Fruit fly (Drosophila melanogaster) whole organism, prepupa: ENCODE results near the gene RhoGEF64C.

ENCODE experiments used
- CG10669 ChIP-seq: fragments of 200-800 bp; sonication (Bioruptor generic); optimal IDR thresholded peaks from 3 replicates; lab custom pipeline; 2018; ENCODE audit warnings: missing biosample characterization, mild to moderate bottlenecking, missing genetic modification characterization, moderate library complexity
- CG11294 ChIP-seq: fragments of 200-800 bp; sonication (Bioruptor generic); IDR thresholded peaks from 2 replicates; pipeline ENCODE4 v1.3.6; 2022; ENCODE audit warnings: missing biosample characterization, missing genetic modification characterization
- CG11762 ChIP-seq: fragments of 200-800 bp; sonication (Bioruptor generic); optimal IDR thresholded peaks from 3 replicates; lab custom pipeline; 2016; ENCODE audit warnings: missing biosample characterization, missing genetic modification characterization; ENCODE audit not compliant: insufficient read depth
- CG11902 ChIP-seq: fragments of 200-800 bp; sonication (Bioruptor generic); optimal IDR thresholded peaks from 3 replicates; lab custom pipeline; 2016; ENCODE audit warnings: missing biosample characterization, missing genetic modification characterization
- CG15336 ChIP-seq: fragments of 200-800 bp; sonication (Bioruptor generic); IDR thresholded peaks from 2 replicates; pipeline ENCODE4 v1.3.6; 2022; ENCODE audit warnings: missing biosample characterization, missing genetic modification characterization
- CG1621 ChIP-seq: fragments of 200-800 bp; sonication (Bioruptor generic); optimal IDR thresholded peaks from 3 replicates; lab custom pipeline; 2018; ENCODE audit warnings: missing biosample characterization, mild to moderate bottlenecking, missing genetic modification characterization
- CG16779 ChIP-seq: fragments of 200-800 bp; sonication (Bioruptor generic); optimal IDR thresholded peaks from 3 replicates; lab custom pipeline; 2017; ENCODE audit warnings: missing biosample characterization, mild to moderate bottlenecking, missing genetic modification characterization
- CG3032 ChIP-seq: fragments of 200-800 bp; optimal IDR thresholded peaks from 2 replicates; lab custom pipeline; 2019; ENCODE audit warnings: missing biosample characterization, mild to moderate bottlenecking, missing genetic modification characterization, moderate library complexity
- CG31627 ChIP-seq: fragments of 200-800 bp; sonication (Bioruptor generic); optimal IDR thresholded peaks from 3 replicates; lab custom pipeline; 2016; ENCODE audit warnings: missing biosample characterization, missing genetic modification characterization
- CG32006 ChIP-seq: fragments of 200-800 bp; sonication (Bioruptor generic); optimal IDR thresholded peaks from 3 replicates; lab custom pipeline; 2017; ENCODE audit warnings: missing biosample characterization, mild to moderate bottlenecking, missing genetic modification characterization
- CG34406 ChIP-seq: fragments of 200-800 bp; sonication (Bioruptor generic); optimal IDR thresholded peaks from 3 replicates; lab custom pipeline; 2016; ENCODE audit warnings: missing biosample characterization, missing genetic modification characterization
- CG3919 ChIP-seq: fragments of 200-800 bp; sonication (Bioruptor generic); optimal IDR thresholded peaks from 3 replicates; lab custom pipeline; 2016; ENCODE audit warnings: missing biosample characterization, missing genetic modification characterization
- CG4318 ChIP-seq: fragments of 200-800 bp; sonication (Bioruptor generic); optimal IDR thresholded peaks from 3 replicates; lab custom pipeline; 2017; ENCODE audit warnings: missing biosample characterization, mild to moderate bottlenecking, missing genetic modification characterization
- CG6163 ChIP-seq: fragments of 200-800 bp; sonication (Bioruptor generic); IDR thresholded peaks from 3 replicates; pipeline ENCODE4 v1.3.6; 2022; ENCODE audit warnings: missing biosample characterization, missing genetic modification characterization
- CG6792 ChIP-seq: fragments of 200-800 bp; sonication (Bioruptor generic); optimal IDR thresholded peaks from 3 replicates; lab custom pipeline; 2016; ENCODE audit warnings: missing biosample characterization, missing genetic modification characterization
- CG6808 ChIP-seq: fragments of 200-800 bp; sonication (Bioruptor generic); optimal IDR thresholded peaks from 3 replicates; lab custom pipeline; 2017; ENCODE audit warnings: missing biosample characterization, missing genetic modification characterization, mild to moderate bottlenecking, moderate library complexity, missing genetic modification reagents
- CG6854 ChIP-seq: fragments of 200-800 bp; sonication (Bioruptor generic); optimal IDR thresholded peaks from 2 replicates; lab custom pipeline; 2017; ENCODE audit warnings: missing biosample characterization, mild to moderate bottlenecking, missing genetic modification characterization
- CG7368 ChIP-seq: fragments of 200-800 bp; sonication (Bioruptor generic); optimal IDR thresholded peaks from 3 replicates; lab custom pipeline; 2016; ENCODE audit warnings: missing biosample characterization, missing genetic modification characterization
- CG8119 ChIP-seq: fragments of 200-800 bp; sonication (Bioruptor generic); IDR thresholded peaks from 3 replicates; pipeline ENCODE4 v1.3.6; 2022; ENCODE audit warnings: missing biosample characterization, missing genetic modification characterization
- CG8319 ChIP-seq: fragments of 200-800 bp; sonication (Bioruptor generic); optimal IDR thresholded peaks from 3 replicates; lab custom pipeline; 2016; ENCODE audit warnings: missing biosample characterization, missing genetic modification characterization
- CG9139 ChIP-seq: fragments of 200-800 bp; sonication (Bioruptor generic); optimal IDR thresholded peaks from 3 replicates; lab custom pipeline; 2017; ENCODE audit warnings: missing biosample characterization, mild to moderate bottlenecking, missing genetic modification characterization
- Eip75B ChIP-seq: fragments of 200-800 bp; sonication (Bioruptor generic); optimal IDR thresholded peaks from 3 replicates; lab custom pipeline; 2016; ENCODE audit warnings: missing biosample characterization, missing genetic modification characterization
- Eip78C ChIP-seq: fragments of 200-800 bp; sonication (Bioruptor generic); peaks from one replicate; lab custom pipeline; 2016; ENCODE audit warnings: missing biosample characterization, missing genetic modification characterization
- Eip93F ChIP-seq: fragments of 200-800 bp; sonication (Bioruptor generic); optimal IDR thresholded peaks from 2 replicates; lab custom pipeline; 2016; ENCODE audit warnings: missing biosample characterization, mild to moderate bottlenecking, missing genetic modification characterization
- Ets21C ChIP-seq: fragments of 200-800 bp; sonication (Bioruptor generic); optimal IDR thresholded peaks from 3 replicates; lab custom pipeline; 2016; ENCODE audit warnings: missing biosample characterization, missing genetic modification characterization
- Ets96B ChIP-seq: fragments of 200-800 bp; optimal IDR thresholded peaks from 2 replicates; lab custom pipeline; 2019; ENCODE audit warnings: missing biosample characterization, mild to moderate bottlenecking, missing genetic modification characterization, moderate library complexity
- Gug ChIP-seq: fragments of 200-800 bp; sonication (Bioruptor generic); IDR thresholded peaks from 2 replicates; pipeline ENCODE4 v1.3.6; 2022; ENCODE audit warnings: missing biosample characterization, missing genetic modification characterization
- Hr38 ChIP-seq: sonication (Bioruptor generic); optimal IDR thresholded peaks from 2 replicates; lab custom pipeline; 2016; ENCODE audit warnings: missing biosample characterization, missing genetic modification characterization
- Hr39 ChIP-seq: fragments of 200-800 bp; sonication (Bioruptor generic); optimal IDR thresholded peaks from 2 replicates; lab custom pipeline; 2016; ENCODE audit warnings: missing biosample characterization, missing genetic modification characterization
- Hr4 ChIP-seq: fragments of 200-800 bp; sonication (Bioruptor generic); optimal IDR thresholded peaks from 3 replicates; lab custom pipeline; 2016; ENCODE audit warnings: missing biosample characterization, missing genetic modification characterization
- Lpt ChIP-seq: fragments of 200-800 bp; sonication (Bioruptor generic); optimal IDR thresholded peaks from 3 replicates; lab custom pipeline; 2016; ENCODE audit warnings: missing biosample characterization, missing genetic modification characterization
- Met ChIP-seq: fragments of 200-800 bp; sonication (Bioruptor generic); optimal IDR thresholded peaks from 3 replicates; lab custom pipeline; 2016; ENCODE audit warnings: missing biosample characterization, missing genetic modification characterization
- OdsH ChIP-seq: fragments of 200-800 bp; sonication (Bioruptor generic); optimal IDR thresholded peaks from 3 replicates; lab custom pipeline; 2016; ENCODE audit warnings: missing biosample characterization, missing genetic modification characterization
- Smox ChIP-seq: fragments of 200-800 bp; sonication (Bioruptor generic); optimal IDR thresholded peaks from 3 replicates; lab custom pipeline; 2016; ENCODE audit warnings: missing biosample characterization, missing genetic modification characterization
- Sox102F ChIP-seq: fragments of 200-800 bp; sonication (Bioruptor generic); optimal IDR thresholded peaks from 2 replicates; lab custom pipeline; 2016; ENCODE audit warnings: missing biosample characterization, mild to moderate bottlenecking, missing genetic modification characterization
- Sox14 ChIP-seq: fragments of 200-800 bp; sonication (Bioruptor generic); optimal IDR thresholded peaks from 3 replicates; lab custom pipeline; 2016; ENCODE audit warnings: missing biosample characterization, missing genetic modification characterization
- achi ChIP-seq: fragments of 200-800 bp; sonication (Bioruptor generic); optimal IDR thresholded peaks from 3 replicates; lab custom pipeline; 2016; ENCODE audit warnings: missing biosample characterization, missing genetic modification characterization
- acj6 ChIP-seq: fragments of 200-800 bp; sonication (Bioruptor generic); optimal IDR thresholded peaks from 3 replicates; lab custom pipeline; 2016; ENCODE audit warnings: missing biosample characterization, missing genetic modification characterization
- cyc ChIP-seq: fragments of 200-800 bp; sonication (Bioruptor generic); optimal IDR thresholded peaks from 3 replicates; lab custom pipeline; 2016; ENCODE audit warnings: missing biosample characterization, missing genetic modification characterization
- eg ChIP-seq: fragments of 200-800 bp; sonication (Bioruptor generic); IDR thresholded peaks from 3 replicates; pipeline ENCODE4 v1.3.6; 2022; ENCODE audit warnings: missing biosample characterization, missing genetic modification characterization
- esn ChIP-seq: fragments of 200-800 bp; sonication (Bioruptor generic); optimal IDR thresholded peaks from 2 replicates; lab custom pipeline; 2016; ENCODE audit warnings: missing biosample characterization, mild to moderate bottlenecking, missing genetic modification characterization, moderate library complexity
- fd59A ChIP-seq: fragments of 200-800 bp; sonication (Bioruptor generic); optimal IDR thresholded peaks from 2 replicates; lab custom pipeline; 2017; ENCODE audit warnings: missing biosample characterization, mild to moderate bottlenecking, missing genetic modification characterization, missing genetic modification reagents
- fd85E ChIP-seq: fragments of 200-800 bp; sonication (Bioruptor generic); optimal IDR thresholded peaks from 3 replicates; lab custom pipeline; 2016; ENCODE audit warnings: missing biosample characterization, missing genetic modification characterization
- fkh ChIP-seq: fragments of 200-800 bp; sonication (Bioruptor generic); optimal IDR thresholded peaks from 3 replicates; lab custom pipeline; 2017; ENCODE audit warnings: missing biosample characterization, mild to moderate bottlenecking, missing genetic modification characterization, moderate library complexity
- lz ChIP-seq: fragments of 200-800 bp; sonication (Bioruptor generic); optimal IDR thresholded peaks from 3 replicates; lab custom pipeline; 2016; ENCODE audit warnings: missing biosample characterization, missing genetic modification characterization
- net ChIP-seq: fragments of 200-800 bp; sonication (Bioruptor generic); optimal IDR thresholded peaks from 3 replicates; lab custom pipeline; 2016; ENCODE audit warnings: missing biosample characterization, missing genetic modification characterization
- pdm3 ChIP-seq: fragments of 200-800 bp; sonication (Bioruptor generic); optimal IDR thresholded peaks from 3 replicates; lab custom pipeline; 2016; ENCODE audit warnings: missing biosample characterization, missing genetic modification characterization
- salr ChIP-seq, 2 experiments: fragments of 200-800 bp; sonication (Bioruptor generic); optimal IDR thresholded peaks; 3 replicates each; lab custom pipeline; 2016 to 2018; ENCODE audit warnings: missing biosample characterization in 2 of 2, missing genetic modification characterization in 2 of 2, mild to moderate bottlenecking in 1 of 2
- spab ChIP-seq: fragments of 200-800 bp; sonication (Bioruptor generic); optimal IDR thresholded peaks from 2 replicates; lab custom pipeline; 2017; ENCODE audit warnings: missing biosample characterization, mild to moderate bottlenecking, missing genetic modification characterization, missing genetic modification reagents
- svp ChIP-seq: fragments of 200-800 bp; sonication (Bioruptor generic); peaks from one replicate; lab custom pipeline; 2016; ENCODE audit warnings: missing biosample characterization, missing genetic modification characterization
- topi ChIP-seq: fragments of 200-800 bp; sonication (Bioruptor generic); optimal IDR thresholded peaks from 3 replicates; lab custom pipeline; 2016; ENCODE audit warnings: missing biosample characterization, missing genetic modification characterization
- vri ChIP-seq: fragments of 200-800 bp; sonication (Bioruptor generic); optimal IDR thresholded peaks from 3 replicates; lab custom pipeline; 2016; ENCODE audit warnings: missing biosample characterization, mild to moderate bottlenecking, missing genetic modification characterization

The RhoGEF64C gene

dm6 chr3L:4690698-4691097 lies 1.9 kb upstream of the RhoGEF64C start (continued):
- TF ChIP-seq Hr39: peak; percentile 53

dm6 chr3L:4691775-4692174 lies 808 bp upstream of the RhoGEF64C start:
- TF ChIP-seq Smox (GFP tag; lab: Kevin White, UChicago) (no peak), CG11902 (GFP tag; lab: Kevin White, UChicago) (no peak), OdsH (GFP tag; lab: Kevin White, UChicago) (peak; percentile 57), CG31627 (no peak), Lpt (GFP tag; lab: Kevin White, UChicago) (no peak), svp (GFP tag; lab: Kevin White, UChicago) (no peak), Gug (GFP tag; lab: Robert Waterston, UW) (no peak), eg (GFP tag; lab: Robert Waterston, UW) (no peak), Eip78C (GFP tag; lab: Kevin White, UChicago) (peak; percentile 80), Sox102F (no peak), net (GFP tag; lab: Kevin White, UChicago) (peak; percentile 51), Sox14 (GFP tag; lab: Kevin White, UChicago) (no peak), CG15336 (GFP tag; lab: Robert Waterston, UW) (peak; percentile 77), topi (GFP tag; lab: Kevin White, UChicago) (no peak), Ets96B (tag; lab: Kevin White, UChicago) (peak; percentile 55), CG8319 (GFP tag; lab: Kevin White, UChicago) (no peak), Eip75B (no peak), CG1621 (tag; lab: Kevin White, UChicago) (no peak), achi (GFP tag; lab: Kevin White, UChicago) (peak; percentile 61), CG11294 (GFP tag; lab: Robert Waterston, UW) (no peak), fd59A (peak; percentile 36), CG34406 (GFP tag; lab: Kevin White, UChicago) (peak; percentile 28), CG6163 (GFP tag; lab: Robert Waterston, UW) (peak; percentile 55; the same call in 2 of the 3 replicates), Hr39 (no peak), CG9139 (GFP tag; lab: Kevin White, UChicago) (no peak), Hr4 (GFP tag; lab: Kevin White, UChicago) (peak; percentile 33), Hr38 (GFP tag; lab: Kevin White, UChicago) (no peak), fkh (GFP tag; lab: Kevin White, UChicago) (no peak), CG4318 (GFP tag; lab: Kevin White, UChicago) (peak; percentile 51), CG11762 (GFP tag; lab: Kevin White, UChicago) (peak; percentile 12), esn (GFP tag; lab: Kevin White, UChicago) (no peak), CG16779 (tag; lab: Kevin White, UChicago) (no peak), spab (GFP tag; lab: Kevin White, UChicago) (peak; percentile 26), CG6808 (peak; percentile 33), CG3919 (GFP tag; lab: Kevin White, UChicago) (peak; percentile 40), pdm3 (GFP tag; lab: Kevin White, UChicago) (peak; percentile 10), CG8119 (peak; percentile 80), CG32006 (GFP tag; lab: Kevin White, UChicago) (peak; percentile 79), Ets21C (GFP tag; lab: Kevin White, UChicago) (no peak), lz (GFP tag; lab: Kevin White, UChicago) (no peak), fd85E (GFP tag; lab: Kevin White, UChicago) (no peak), vri (GFP tag; lab: Kevin White, UChicago) (no peak), salr (GFP tag; optimal IDR thresholded peaks at IDR 0.05; lab: Kevin White, UChicago) (peak in 1 of 2 experiments; percentile 61), CG10669 (GFP tag; lab: Kevin White, UChicago) (peak; percentile 40), cyc (GFP tag; lab: Kevin White, UChicago) (no peak), CG6792 (peak; percentile 15), Met (GFP tag; lab: Kevin White, UChicago) (no peak), CG3032 (tag; lab: Kevin White, UChicago) (peak; percentile 56), acj6 (peak; percentile 47), Eip93F (GFP tag; lab: Kevin White, UChicago) (no peak), CG6854 (GFP tag; lab: Kevin White, UChicago) (no peak), CG7368 (GFP tag; lab: Kevin White, UChicago) (no peak)
